Fruit fly (Drosophila melanogaster) whole organism, embryonic: ENCODE results near the gene Mettl2.
A peak's percentile ranks its signal among the peaks of the same experiment; 100 is the strongest.

Experiments used
- CG10209 ChIP-seq: fragments of 200-800 bp; sonication (Bioruptor generic); optimal IDR thresholded peaks from 3 replicates; lab custom pipeline; 2017; ENCODE audit warnings: missing biosample characterization, mild to moderate bottlenecking, missing genetic modification characterization, missing genetic modification reagents
- CG10366 ChIP-seq: fragments of 200-800 bp; sonication (Bioruptor generic); IDR thresholded peaks from 2 replicates; pipeline ENCODE4 v1.3.6; 2022; ENCODE audit warnings: missing biosample characterization, missing genetic modification characterization
- CG11093 ChIP-seq: fragments of 200-800 bp; sonication (Bioruptor generic); IDR thresholded peaks from 3 replicates; pipeline ENCODE4 v1.3.6; 2022; ENCODE audit warnings: missing biosample characterization, missing genetic modification characterization
- CG11695 ChIP-seq: fragments of 200-800 bp; sonication (Bioruptor generic); IDR thresholded peaks from 3 replicates; pipeline ENCODE4 v1.3.6; 2022; ENCODE audit warnings: missing biosample characterization, missing genetic modification characterization
- CG1233 ChIP-seq: fragments of 200-800 bp; sonication (Bioruptor generic); optimal IDR thresholded peaks from 4 replicates; lab custom pipeline; 2018; ENCODE audit warnings: missing biosample characterization, mild to moderate bottlenecking, missing genetic modification characterization
- CG13123 ChIP-seq: fragments of 200-800 bp; sonication (Bioruptor generic); optimal IDR thresholded peaks from 2 replicates; lab custom pipeline; 2016; ENCODE audit warnings: missing biosample characterization, missing genetic modification characterization
- CG1529 ChIP-seq: fragments of 200-800 bp; sonication (Bioruptor generic); optimal IDR thresholded peaks from 3 replicates; lab custom pipeline; 2018; ENCODE audit warnings: missing biosample characterization, missing genetic modification characterization
- CG17802 ChIP-seq: fragments of 200-800 bp; sonication (Bioruptor generic); optimal IDR thresholded peaks from 2 replicates; lab custom pipeline; 2018; ENCODE audit warnings: missing biosample characterization, mild to moderate bottlenecking, missing genetic modification characterization, moderate library complexity
- CG32772 ChIP-seq: fragments of 200-800 bp; sonication (Bioruptor generic); IDR thresholded peaks from 2 replicates; pipeline ENCODE4 v1.3.6; 2022; ENCODE audit warnings: missing biosample characterization, missing genetic modification characterization
- CG42726 ChIP-seq: fragments of 200-800 bp; sonication (Bioruptor generic); IDR thresholded peaks from 2 replicates; pipeline ENCODE4 v1.3.6; 2022; ENCODE audit warnings: missing biosample characterization, missing genetic modification characterization; ENCODE audit not compliant: partially characterized antibody
- CG4707 ChIP-seq: fragments of 200-800 bp; sonication (Bioruptor generic); optimal IDR thresholded peaks from 2 replicates; lab custom pipeline; 2018; ENCODE audit warnings: missing biosample characterization, mild to moderate bottlenecking, missing genetic modification characterization, moderate library complexity
- CG5953 ChIP-seq: fragments of 200-800 bp; sonication (Bioruptor generic); IDR thresholded peaks from 2 replicates; pipeline ENCODE4 v1.3.6; 2022; ENCODE audit warnings: missing biosample characterization, missing genetic modification characterization
- CG8281 ChIP-seq: fragments of 200-800 bp; sonication (Bioruptor generic); optimal IDR thresholded peaks from 2 replicates; lab custom pipeline; 2018; ENCODE audit warnings: missing biosample characterization, mild to moderate bottlenecking, missing genetic modification characterization, moderate library complexity
- CG8944 ChIP-seq: fragments of 200-800 bp; sonication (Bioruptor generic); optimal IDR thresholded peaks from 3 replicates; lab custom pipeline; 2016; ENCODE audit warnings: missing biosample characterization, missing genetic modification characterization
- CG9437 ChIP-seq: fragments of 200-800 bp; sonication (Bioruptor generic); optimal IDR thresholded peaks from 2 replicates; lab custom pipeline; 2018; ENCODE audit warnings: missing biosample characterization, mild to moderate bottlenecking, missing genetic modification characterization
- CG9727 ChIP-seq: fragments of 200-800 bp; sonication (Bioruptor generic); optimal IDR thresholded peaks from 3 replicates; lab custom pipeline; 2017; ENCODE audit warnings: missing biosample characterization, mild to moderate bottlenecking, missing genetic modification characterization
- CrebB ChIP-seq: fragments of 200-800 bp; sonication (Bioruptor generic); optimal IDR thresholded peaks from 3 replicates; lab custom pipeline; 2018; ENCODE audit warnings: missing biosample characterization, mild to moderate bottlenecking, missing genetic modification characterization
- Dip2 ChIP-seq: fragments of 200-800 bp; sonication (Bioruptor generic); IDR thresholded peaks from 2 replicates; pipeline ENCODE4 v1.3.6; 2022; ENCODE audit warnings: missing biosample characterization, missing genetic modification characterization
- Drgx ChIP-seq: fragments of 200-800 bp; sonication (Bioruptor generic); IDR thresholded peaks from 2 replicates; pipeline ENCODE4 v1.3.6; 2022; ENCODE audit warnings: missing biosample characterization, missing genetic modification characterization
- Fer3 ChIP-seq: fragments of 200-800 bp; sonication (Bioruptor generic); optimal IDR thresholded peaks from 2 replicates; lab custom pipeline; 2018; ENCODE audit warnings: missing biosample characterization, mild to moderate bottlenecking, missing genetic modification characterization, moderate library complexity
- HLH3B ChIP-seq: fragments of 200-800 bp; sonication (Bioruptor generic); IDR thresholded peaks from 2 replicates; pipeline ENCODE4 v1.3.6; 2022; ENCODE audit warnings: missing biosample characterization, missing genetic modification characterization
- Hand ChIP-seq: fragments of 200-800 bp; sonication (Bioruptor generic); optimal IDR thresholded peaks from 2 replicates; lab custom pipeline; 2017; ENCODE audit warnings: mild to moderate bottlenecking, missing biosample characterization, missing genetic modification reagents, missing genetic modification characterization
- NC2α ChIP-seq: fragments of 200-800 bp; sonication (Bioruptor generic); optimal IDR thresholded peaks from 2 replicates; lab custom pipeline; 2016; ENCODE audit warnings: missing biosample characterization, missing genetic modification characterization
- Scr ChIP-seq: fragments of 200-800 bp; sonication (Bioruptor generic); IDR thresholded peaks from 2 replicates; pipeline ENCODE4 v1.3.6; 2022; ENCODE audit warnings: missing biosample characterization, missing genetic modification characterization; ENCODE audit not compliant: partially characterized antibody
- Trl ChIP-seq, 3 experiments: fragments of >200 bp in 2 of 3; fragments of 200-800 bp in 1 of 3; sonication (Bioruptor generic) in 1 of 3; optimal IDR thresholded peaks; 2 replicates in 1 of 3; 3 replicates in 2 of 3; lab custom pipeline; 2016 to 2017; ENCODE audit warnings: missing biosample characterization in 1 of 3, missing genetic modification characterization in 1 of 3
- al ChIP-seq: fragments of 200-800 bp; sonication (Bioruptor generic); IDR thresholded peaks from 2 replicates; pipeline ENCODE4 v1.3.6; 2022; ENCODE audit warnings: missing biosample characterization, missing genetic modification characterization
- amos ChIP-seq: fragments of 200-800 bp; sonication (Bioruptor generic); IDR thresholded peaks from 2 replicates; pipeline ENCODE4 v1.3.6; 2022; ENCODE audit warnings: missing biosample characterization, missing genetic modification characterization; ENCODE audit not compliant: partially characterized antibody
- bab2 ChIP-seq: fragments of 200-800 bp; sonication (Bioruptor generic); optimal IDR thresholded peaks from 2 replicates; lab custom pipeline; 2016; ENCODE audit warnings: missing biosample characterization, missing genetic modification characterization
- br ChIP-seq: fragments of >200 bp; optimal IDR thresholded peaks from 2 replicates; lab custom pipeline; 2017
- caup ChIP-seq: fragments of 200-800 bp; sonication (Bioruptor generic); optimal IDR thresholded peaks from 3 replicates; lab custom pipeline; 2017; ENCODE audit warnings: missing biosample characterization, mild to moderate bottlenecking, missing genetic modification characterization, moderate library complexity; ENCODE audit not compliant: severe bottlenecking
- ci ChIP-seq: fragments of 200-800 bp; sonication (Bioruptor generic); IDR thresholded peaks from 3 replicates; pipeline ENCODE4 v1.3.6; 2022; ENCODE audit warnings: missing biosample characterization, missing genetic modification characterization
- cwo ChIP-seq: fragments of 200-800 bp; sonication (Bioruptor generic); optimal IDR thresholded peaks from 3 replicates; lab custom pipeline; 2017; ENCODE audit warnings: missing biosample characterization, missing genetic modification characterization, mild to moderate bottlenecking, moderate library complexity, missing genetic modification reagents
- dm ChIP-seq: fragments of 200-800 bp; sonication (Bioruptor generic); optimal IDR thresholded peaks from 3 replicates; lab custom pipeline; 2016; ENCODE audit warnings: missing biosample characterization, missing genetic modification characterization
- dpn ChIP-seq, 2 experiments: fragments of 200-800 bp; sonication (Bioruptor generic); optimal IDR thresholded peaks; 3 replicates each; lab custom pipeline; 2016; ENCODE audit warnings: missing biosample characterization in 2 of 2, missing genetic modification characterization in 2 of 2
- hbn ChIP-seq: fragments of 200-800 bp; sonication (Bioruptor generic); IDR thresholded peaks from 2 replicates; pipeline ENCODE4 v1.3.6; 2022; ENCODE audit warnings: missing biosample characterization, missing genetic modification characterization; ENCODE audit not compliant: partially characterized antibody
- hkb ChIP-seq, 2 experiments: fragments of 200-800 bp in 1 of 2; fragments of >200 bp in 1 of 2; sonication (Bioruptor generic) in 1 of 2; IDR thresholded peaks in 1 of 2; optimal IDR thresholded peaks in 1 of 2; 2 replicates each; pipeline versions ENCODE4 v1.3.6 to Lab custom; 2017 to 2022; ENCODE audit warnings: missing biosample characterization in 1 of 2, missing genetic modification characterization in 1 of 2
- ken ChIP-seq: fragments of 200-800 bp; sonication (Bioruptor generic); IDR thresholded peaks from 3 replicates; pipeline ENCODE4 v1.3.6; 2022; ENCODE audit warnings: missing biosample characterization, missing genetic modification characterization
- nmo ChIP-seq: fragments of 200-800 bp; sonication (Bioruptor generic); optimal IDR thresholded peaks from 2 replicates; lab custom pipeline; 2018; ENCODE audit warnings: missing biosample characterization, mild to moderate bottlenecking, missing genetic modification characterization, moderate library complexity
- otp ChIP-seq: fragments of 200-800 bp; sonication (Bioruptor generic); IDR thresholded peaks from 3 replicates; pipeline ENCODE4, ENCODE4 v1.3.6; 2022; ENCODE audit warnings: missing biosample characterization, missing genetic modification characterization
- pfk ChIP-seq: fragments of 200-800 bp; sonication (Bioruptor generic); optimal IDR thresholded peaks from 2 replicates; lab custom pipeline; 2018; ENCODE audit warnings: missing biosample characterization, mild to moderate bottlenecking, missing genetic modification characterization, moderate library complexity
- repo ChIP-seq: fragments of 200-800 bp; sonication (Bioruptor generic); optimal IDR thresholded peaks from 2 replicates; lab custom pipeline; 2016; ENCODE audit warnings: missing biosample characterization, missing genetic modification characterization
- sim ChIP-seq: fragments of 200-800 bp; sonication (Bioruptor generic); IDR thresholded peaks from 2 replicates; pipeline ENCODE4 v1.3.6; 2022; ENCODE audit warnings: missing biosample characterization, missing genetic modification characterization
- tup ChIP-seq: fragments of 200-800 bp; sonication (Bioruptor generic); optimal IDR thresholded peaks from 2 replicates; lab custom pipeline; 2016; ENCODE audit warnings: missing biosample characterization, mild to moderate bottlenecking, missing genetic modification characterization, moderate library complexity
- vfl ChIP-seq: fragments of 200-800 bp; sonication (Bioruptor generic); optimal IDR thresholded peaks from 2 replicates; lab custom pipeline; 2016; ENCODE audit warnings: missing biosample characterization, missing genetic modification characterization

Mettl2 gene

dm6 chr3L:1591692-1592371 is 47.2 kb downstream of the Mettl2 start (continued):
- 0 out of 3 replicates have a peak, but pooled peaks have one; percentile 9 for TF ChIP-seq otp
- peak; percentile 74 for TF ChIP-seq Hand (GFP tag; lab: Kevin White, UChicago)
- TF ChIP-seq al (GFP tag; lab: Robert Waterston, UW) = 0 out of 2 replicates have a peak, but pooled peaks have one; percentile 16
- TF ChIP-seq dm = no peak
- no peak for TF ChIP-seq br (lab: Kevin White, UChicago)
- TF ChIP-seq CG17802 (tag; lab: Kevin White, UChicago) = no peak
- TF ChIP-seq CG9437 (GFP tag; lab: Kevin White, UChicago) = no peak
- TF ChIP-seq CG1233 (GFP tag; lab: Kevin White, UChicago) = peak; percentile 79
- TF ChIP-seq CG1529 (GFP tag; lab: Kevin White, UChicago) = peak; percentile 6
- TF ChIP-seq amos (GFP tag; lab: Robert Waterston, UW) = no peak
- TF ChIP-seq CG10366 (GFP tag; lab: Robert Waterston, UW) = no peak
- TF ChIP-seq vfl (GFP tag; lab: Kevin White, UChicago) = peak; percentile 14
- no peak for TF ChIP-seq hkb (optimal IDR thresholded peaks at IDR 0.05; lab: Kevin White, UChicago)
- peak; percentile 80 for TF ChIP-seq hkb (GFP tag; IDR thresholded peaks at IDR 0.05; lab: Robert Waterston, UW)
- TF ChIP-seq CG32772 = no peak
- peak; percentile 29; the same call in 1 of the 2 replicates for TF ChIP-seq Drgx (GFP tag; lab: Robert Waterston, UW)
- peak; percentile 67 for TF ChIP-seq ci (GFP tag; lab: Robert Waterston, UW)
- TF ChIP-seq CG8281 (tag; lab: Kevin White, UChicago) = peak; percentile 46
- peak; percentile 3 for TF ChIP-seq CG8944 (GFP tag; lab: Kevin White, UChicago)
- TF ChIP-seq CG11695 (GFP tag; lab: Robert Waterston, UW) = peak; percentile 69; the same call in 1 of the 3 replicates
- peak; percentile 75 for TF ChIP-seq CrebB
- TF ChIP-seq CG11093 (GFP tag; lab: Robert Waterston, UW) = no peak
- peak; percentile 88 for TF ChIP-seq Fer3 (tag; lab: Kevin White, UChicago)
- TF ChIP-seq bab2 (GFP tag; lab: Kevin White, UChicago) = peak; percentile 63
- TF ChIP-seq CG9727 (GFP tag; lab: Kevin White, UChicago) = peak; percentile 75
- TF ChIP-seq hbn = no peak
- TF ChIP-seq HLH3B (GFP tag; lab: Robert Waterston, UW) = peak; percentile 27; the same call in 1 of the 2 replicates
- peak; percentile 59 for TF ChIP-seq tup (GFP tag; lab: Kevin White, UChicago)
- peak; percentile 82 for TF ChIP-seq CG10209 (GFP tag; lab: Kevin White, UChicago)
- TF ChIP-seq dpn (GFP tag; optimal IDR thresholded peaks at IDR 0.05; lab: Kevin White, UChicago) = peak in 1 of 2 experiments; percentile 78
- TF ChIP-seq CG13123 (GFP tag; lab: Kevin White, UChicago) = peak; percentile 12
- peak; percentile 26 for TF ChIP-seq CG4707
- no peak for TF ChIP-seq Dip2 (GFP tag; lab: Robert Waterston, UW)
- TF ChIP-seq pfk (GFP tag; lab: Kevin White, UChicago) = peak; percentile 46
- TF ChIP-seq sim (GFP tag; lab: Robert Waterston, UW) = 0 out of 2 replicates have a peak, but pooled peaks have one; percentile 26
- peak; percentile 5 for TF ChIP-seq NC2α (GFP tag; lab: Kevin White, UChicago)
- 0 out of 2 replicates have a peak, but pooled peaks have one; percentile 50 for TF ChIP-seq CG5953 (GFP tag; lab: Robert Waterston, UW)
- TF ChIP-seq repo (GFP tag; lab: Kevin White, UChicago) = peak; percentile 69
- TF ChIP-seq cwo = peak; percentile 78
- no peak for TF ChIP-seq nmo (GFP tag; lab: Kevin White, UChicago)
- no peak for TF ChIP-seq Scr
- TF ChIP-seq caup (GFP tag; lab: Kevin White, UChicago) = peak; percentile 95
- no peak for TF ChIP-seq Trl (optimal IDR thresholded peaks at IDR 0.05; lab: Kevin White, UChicago)
- TF ChIP-seq Trl (GFP tag; optimal IDR thresholded peaks at IDR 0.05; lab: Kevin White, UChicago) = peak; percentile 73
- no peak for TF ChIP-seq ken
- no peak for TF ChIP-seq CG42726 (GFP tag; lab: Robert Waterston, UW)
